Fruit fly (Drosophila melanogaster) whole organism, embryonic: ENCODE results near the gene CG7328.

Experiments
- Atf6 ChIP-seq: fragments of 200-800 bp; sonication (Bioruptor generic); IDR thresholded peaks from 2 replicates; pipeline ENCODE4 v1.3.6; 2022; ENCODE audit warnings: missing biosample characterization, missing genetic modification characterization
- Bgb ChIP-seq: fragments of 200-800 bp; sonication (Bioruptor generic); IDR thresholded peaks from 2 replicates; pipeline ENCODE4 v1.3.6; 2022; ENCODE audit warnings: missing biosample characterization, missing genetic modification characterization; ENCODE audit not compliant: partially characterized antibody
- Blimp-1 ChIP-seq: fragments of 200-800 bp; sonication (Bioruptor generic); optimal IDR thresholded peaks from 3 replicates; lab custom pipeline; 2018; ENCODE audit warnings: missing biosample characterization, missing genetic modification characterization, mild to moderate bottlenecking, moderate library complexity, missing genetic modification reagents
- CG10147 ChIP-seq: fragments of 200-800 bp; sonication (Bioruptor generic); optimal IDR thresholded peaks from 2 replicates; lab custom pipeline; 2019; ENCODE audit warnings: missing biosample characterization, mild to moderate bottlenecking, missing genetic modification characterization, moderate library complexity
- CG10543 ChIP-seq: fragments of 200-800 bp; sonication (Bioruptor generic); optimal IDR thresholded peaks from 3 replicates; lab custom pipeline; 2017; ENCODE audit warnings: missing biosample characterization, mild to moderate bottlenecking, missing genetic modification characterization, moderate library complexity
- CG11085 ChIP-seq: fragments of 200-800 bp; sonication (Bioruptor generic); IDR thresholded peaks from 2 replicates; pipeline ENCODE4 v1.3.6; 2022; ENCODE audit warnings: missing biosample characterization, missing genetic modification characterization
- CG14014 ChIP-seq: fragments of 200-800 bp; sonication (Bioruptor generic); IDR thresholded peaks from 2 replicates; pipeline ENCODE4 v1.3.6; 2022; ENCODE audit warnings: missing biosample characterization, missing genetic modification characterization
- CG18599 ChIP-seq: fragments of 200-800 bp; sonication (Bioruptor generic); optimal IDR thresholded peaks from 3 replicates; lab custom pipeline; 2017; ENCODE audit warnings: missing biosample characterization, missing genetic modification characterization, mild to moderate bottlenecking, moderate library complexity, missing genetic modification reagents
- CG2199 ChIP-seq: fragments of 200-800 bp; sonication (Bioruptor generic); IDR thresholded peaks from 3 replicates; pipeline ENCODE4 v1.3.6; 2022; ENCODE audit warnings: missing biosample characterization, missing genetic modification characterization
- CG30020 ChIP-seq: fragments of 200-800 bp; optimal IDR thresholded peaks from 2 replicates; lab custom pipeline; 2019; ENCODE audit warnings: missing biosample characterization, mild to moderate bottlenecking, missing genetic modification characterization, moderate library complexity
- CG32532 ChIP-seq: fragments of 200-800 bp; sonication (Bioruptor generic); IDR thresholded peaks from 2 replicates; pipeline ENCODE4 v1.3.6; 2022; ENCODE audit warnings: missing biosample characterization, missing genetic modification characterization
- CG34376 ChIP-seq: fragments of 200-800 bp; sonication (Bioruptor generic); optimal IDR thresholded peaks from 2 replicates; lab custom pipeline; 2018; ENCODE audit warnings: missing biosample characterization, mild to moderate bottlenecking, missing genetic modification characterization
- CG5180 ChIP-seq: fragments of 200-800 bp; sonication (Bioruptor generic); optimal IDR thresholded peaks from 3 replicates; lab custom pipeline; 2017; ENCODE audit warnings: missing biosample characterization, missing genetic modification characterization, mild to moderate bottlenecking, moderate library complexity, missing genetic modification reagents
- CG6854 ChIP-seq: fragments of 200-800 bp; sonication (Bioruptor generic); optimal IDR thresholded peaks from 3 replicates; lab custom pipeline; 2017; ENCODE audit warnings: missing biosample characterization, mild to moderate bottlenecking, missing genetic modification characterization
- CG9797 ChIP-seq: fragments of 200-800 bp; sonication (Bioruptor generic); optimal IDR thresholded peaks from 3 replicates; lab custom pipeline; 2018; ENCODE audit warnings: missing biosample characterization, mild to moderate bottlenecking, missing genetic modification characterization
- Deaf1 ChIP-seq: fragments of 200-800 bp; optimal IDR thresholded peaks from 3 replicates; lab custom pipeline; 2019; ENCODE audit warnings: missing biosample characterization, mild to moderate bottlenecking, missing genetic modification characterization, moderate library complexity
- Doc3 ChIP-seq: fragments of 200-800 bp; sonication (Bioruptor generic); IDR thresholded peaks from 3 replicates; pipeline ENCODE4 v1.3.6; 2022; ENCODE audit warnings: missing biosample characterization, missing genetic modification characterization; ENCODE audit not compliant: partially characterized antibody
- Ets65A ChIP-seq: fragments of 200-800 bp; sonication (Bioruptor generic); peaks from one replicate; lab custom pipeline; 2016; ENCODE audit warnings: missing biosample characterization, missing genetic modification characterization
- Fer1 ChIP-seq: fragments of 200-800 bp; sonication (Bioruptor generic); optimal IDR thresholded peaks from 2 replicates; lab custom pipeline; 2017; ENCODE audit warnings: missing biosample characterization, mild to moderate bottlenecking, missing genetic modification characterization
- Hand ChIP-seq: fragments of 200-800 bp; sonication (Bioruptor generic); optimal IDR thresholded peaks from 2 replicates; lab custom pipeline; 2017; ENCODE audit warnings: mild to moderate bottlenecking, missing biosample characterization, missing genetic modification reagents, missing genetic modification characterization
- Hmr ChIP-seq: fragments of 200-800 bp; sonication (Bioruptor generic); optimal IDR thresholded peaks from 3 replicates; lab custom pipeline; 2017; ENCODE audit warnings: mild to moderate bottlenecking, missing biosample characterization, missing genetic modification reagents, missing genetic modification characterization
- MBD-R2 ChIP-seq: fragments of 200-800 bp; sonication (Bioruptor generic); IDR thresholded peaks from 2 replicates; pipeline ENCODE4 v1.3.6; 2022; ENCODE audit warnings: missing biosample characterization, missing genetic modification characterization
- Med ChIP-seq: fragments of 200-800 bp; sonication (Bioruptor generic); peaks from one replicate; lab custom pipeline; 2016; ENCODE audit warnings: missing biosample characterization, missing genetic modification characterization, mild to moderate bottlenecking, inconsistent platforms, moderate library complexity
- Pdp1 ChIP-seq, 2 experiments: fragments of 200-800 bp; sonication (Bioruptor generic); optimal IDR thresholded peaks; 3 replicates each; lab custom pipeline; 2016; ENCODE audit warnings: missing biosample characterization in 2 of 2, missing genetic modification characterization in 2 of 2, mild to moderate bottlenecking in 1 of 2, moderate library complexity in 1 of 2
- Vsx1 ChIP-seq: fragments of 200-800 bp; sonication (Bioruptor generic); optimal IDR thresholded peaks from 2 replicates; lab custom pipeline; 2017; ENCODE audit warnings: missing biosample characterization, mild to moderate bottlenecking, missing genetic modification characterization, missing genetic modification reagents
- aop ChIP-seq: fragments of 200-800 bp; sonication (Bioruptor generic); IDR thresholded peaks from 2 replicates; pipeline ENCODE4 v1.3.6; 2022; ENCODE audit warnings: missing biosample characterization, missing genetic modification characterization
- bcd ChIP-seq: fragments of 200-800 bp; sonication (Bioruptor generic); optimal IDR thresholded peaks from 2 replicates; lab custom pipeline; 2017; ENCODE audit warnings: missing biosample characterization, mild to moderate bottlenecking, missing genetic modification characterization
- caup ChIP-seq: fragments of 200-800 bp; sonication (Bioruptor generic); optimal IDR thresholded peaks from 3 replicates; lab custom pipeline; 2017; ENCODE audit warnings: missing biosample characterization, mild to moderate bottlenecking, missing genetic modification characterization, moderate library complexity; ENCODE audit not compliant: severe bottlenecking
- ci ChIP-seq: fragments of 200-800 bp; sonication (Bioruptor generic); IDR thresholded peaks from 3 replicates; pipeline ENCODE4 v1.3.6; 2022; ENCODE audit warnings: missing biosample characterization, missing genetic modification characterization
- cwo ChIP-seq: fragments of 200-800 bp; sonication (Bioruptor generic); optimal IDR thresholded peaks from 3 replicates; lab custom pipeline; 2017; ENCODE audit warnings: missing biosample characterization, missing genetic modification characterization, mild to moderate bottlenecking, moderate library complexity, missing genetic modification reagents
- grn ChIP-seq: fragments of 200-800 bp; sonication (Bioruptor generic); optimal IDR thresholded peaks from 3 replicates; lab custom pipeline; 2017; ENCODE audit warnings: missing biosample characterization, missing genetic modification characterization
- gro ChIP-seq: fragments of 200-800 bp; sonication (Bioruptor generic); optimal IDR thresholded peaks from 2 replicates; lab custom pipeline; 2016; ENCODE audit warnings: missing biosample characterization, missing genetic modification characterization
- gsb ChIP-seq: fragments of 200-800 bp; sonication (Bioruptor generic); IDR thresholded peaks from 2 replicates; pipeline ENCODE4 v1.3.6; 2022; ENCODE audit warnings: missing biosample characterization, missing genetic modification characterization
- hkb ChIP-seq, 2 experiments: fragments of 200-800 bp in 1 of 2; fragments of >200 bp in 1 of 2; sonication (Bioruptor generic) in 1 of 2; IDR thresholded peaks in 1 of 2; optimal IDR thresholded peaks in 1 of 2; 2 replicates each; pipeline versions ENCODE4 v1.3.6 to Lab custom; 2017 to 2022; ENCODE audit warnings: missing biosample characterization in 1 of 2, missing genetic modification characterization in 1 of 2
- ken ChIP-seq: fragments of 200-800 bp; sonication (Bioruptor generic); IDR thresholded peaks from 3 replicates; pipeline ENCODE4 v1.3.6; 2022; ENCODE audit warnings: missing biosample characterization, missing genetic modification characterization
- knrl ChIP-seq: fragments of 200-800 bp; sonication (Bioruptor generic); IDR thresholded peaks from 3 replicates; pipeline ENCODE4 v1.3.6; 2022; ENCODE audit warnings: missing biosample characterization, missing genetic modification characterization; ENCODE audit not compliant: partially characterized antibody
- lab ChIP-seq: fragments of 200-800 bp; sonication (Bioruptor generic); optimal IDR thresholded peaks from 3 replicates; lab custom pipeline; 2017; ENCODE audit warnings: missing biosample characterization, missing genetic modification characterization, mild to moderate bottlenecking, moderate library complexity, missing genetic modification reagents
- lmd ChIP-seq: fragments of 200-800 bp; sonication (Bioruptor generic); IDR thresholded peaks from 2 replicates; pipeline ENCODE4 v1.3.6; 2022; ENCODE audit warnings: missing biosample characterization, missing genetic modification characterization
- mirr ChIP-seq: fragments of 200-800 bp; sonication (Bioruptor generic); optimal IDR thresholded peaks from 3 replicates; lab custom pipeline; 2018; ENCODE audit warnings: missing biosample characterization, mild to moderate bottlenecking, missing genetic modification characterization
- run ChIP-seq: fragments of 200-800 bp; sonication (Bioruptor generic); optimal IDR thresholded peaks from 3 replicates; lab custom pipeline; 2018; ENCODE audit warnings: missing biosample characterization, mild to moderate bottlenecking, missing genetic modification characterization
- scrt ChIP-seq: fragments of 200-800 bp; sonication (Bioruptor generic); optimal IDR thresholded peaks from 2 replicates; lab custom pipeline; 2018; ENCODE audit warnings: missing biosample characterization, mild to moderate bottlenecking, missing genetic modification characterization, moderate library complexity
- sd ChIP-seq: fragments of 200-800 bp; sonication (Bioruptor generic); optimal IDR thresholded peaks from 3 replicates; lab custom pipeline; 2018; ENCODE audit warnings: missing biosample characterization, mild to moderate bottlenecking, missing genetic modification characterization, moderate library complexity
- sens ChIP-seq: fragments of 200-800 bp; sonication (Bioruptor generic); peaks from one replicate; lab custom pipeline; 2016; ENCODE audit warnings: missing biosample characterization, missing genetic modification characterization
- sima ChIP-seq: fragments of 200-800 bp; sonication (Bioruptor generic); optimal IDR thresholded peaks from 2 replicates; lab custom pipeline; 2016; ENCODE audit warnings: missing biosample characterization, missing genetic modification characterization
- so ChIP-seq: fragments of 200-800 bp; sonication (Bioruptor generic); IDR thresholded peaks from 3 replicates; pipeline ENCODE4 v1.3.6; 2022; ENCODE audit warnings: missing biosample characterization, missing genetic modification characterization
- sug ChIP-seq: fragments of 200-800 bp; optimal IDR thresholded peaks from 2 replicates; lab custom pipeline; 2019; ENCODE audit warnings: missing biosample characterization, mild to moderate bottlenecking, missing genetic modification characterization, moderate library complexity
- tin ChIP-seq: fragments of 200-800 bp; sonication (Bioruptor generic); optimal IDR thresholded peaks from 3 replicates; lab custom pipeline; 2016; ENCODE audit warnings: missing biosample characterization, missing genetic modification characterization

The CG7328 gene

DNA sequence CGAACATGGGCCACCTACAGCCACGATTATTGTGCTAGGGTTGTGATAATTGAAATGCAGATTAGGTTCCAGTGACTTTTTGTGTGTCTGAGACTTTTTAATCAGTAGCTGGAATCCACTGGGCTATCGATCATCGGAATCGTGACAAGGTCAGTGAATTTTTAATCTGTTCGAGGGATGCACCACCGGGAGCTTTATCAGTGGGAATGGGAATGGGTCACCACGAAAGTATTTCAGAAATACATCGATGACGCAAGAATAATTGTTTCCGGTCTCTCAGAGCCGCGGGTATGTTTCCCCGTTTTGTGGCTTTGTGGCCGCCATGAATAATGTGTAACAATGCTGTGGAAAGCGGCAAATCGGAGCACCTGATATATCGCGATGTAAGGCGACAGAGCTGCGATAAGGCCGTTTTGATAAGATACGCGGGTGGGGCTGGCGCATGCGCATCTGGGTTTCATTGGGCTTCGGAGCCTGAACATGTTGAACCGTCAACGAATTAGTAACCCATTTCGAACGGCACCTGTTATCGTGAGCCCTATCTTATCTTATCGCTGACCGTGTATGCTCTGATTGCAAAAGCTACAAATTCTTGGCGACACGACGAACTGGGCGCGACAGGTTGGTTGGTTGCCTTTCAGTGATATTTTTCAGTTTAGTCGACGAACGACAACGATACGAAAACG is 47.6 kb upstream of the CG7328 start, which contains the start of gene Ssk (continued):
- TF ChIP-seq CG30020 (tag; lab: Kevin White, UChicago) (no peak), so (GFP tag; lab: Robert Waterston, UW) (peak; percentile 36; the same call in 1 of the 3 replicates), ci (GFP tag; lab: Robert Waterston, UW) (peak; percentile 45), Blimp-1 (GFP tag; lab: Kevin White, UChicago) (no peak), CG11085 (peak; percentile 61; the same call in 1 of the 2 replicates), grn (GFP tag; lab: Kevin White, UChicago) (peak; percentile 98), CG10543 (GFP tag; lab: Kevin White, UChicago) (peak; percentile 90), gsb (GFP tag; lab: Robert Waterston, UW) (peak; percentile 30; the same call in 1 of the 2 replicates), aop (peak; percentile 12; the same call in 1 of the 2 replicates), sd (tag; lab: Kevin White, UChicago) (peak; percentile 90), MBD-R2 (0 out of 2 replicates have a peak, but pooled peaks have one; percentile 9), Ets65A (GFP tag; lab: Kevin White, UChicago) (peak; percentile 16), CG32532 (GFP tag; lab: Robert Waterston, UW) (peak; percentile 45; the same call in 1 of the 2 replicates), CG2199 (GFP tag; lab: Robert Waterston, UW) (0 out of 3 replicates have a peak, but pooled peaks have one; percentile 44), Pdp1 (GFP tag; optimal IDR thresholded peaks at IDR 0.05; lab: Kevin White, UChicago) (peak in 1 of 2 experiments; percentile 90), CG6854 (GFP tag; lab: Kevin White, UChicago) (peak; percentile 45), CG34376 (GFP tag; lab: Kevin White, UChicago) (peak; percentile 82), bcd (no peak), lab (GFP tag; lab: Kevin White, UChicago) (peak; percentile 52), tin (GFP tag; lab: Kevin White, UChicago) (no peak), CG10147 (peak; percentile 12), Med (peak; percentile 30), knrl (GFP tag; lab: Robert Waterston, UW) (no peak), Fer1 (GFP tag; lab: Kevin White, UChicago) (peak; percentile 43), sens (GFP tag; lab: Kevin White, UChicago) (peak; percentile 28), CG18599 (GFP tag; lab: Kevin White, UChicago) (peak; percentile 34), Hand (GFP tag; lab: Kevin White, UChicago) (peak; percentile 6), Atf6 (GFP tag; lab: Robert Waterston, UW) (peak; percentile 73; the same call in 1 of the 2 replicates), CG14014 (GFP tag; lab: Robert Waterston, UW) (0 out of 2 replicates have a peak, but pooled peaks have one; percentile 39), run (tag; lab: Kevin White, UChicago) (no peak), mirr (peak; percentile 82), Hmr (GFP tag; lab: Kevin White, UChicago) (peak; percentile 54), cwo (GFP tag; lab: Kevin White, UChicago) (peak; percentile 11), hkb (optimal IDR thresholded peaks at IDR 0.05; lab: Kevin White, UChicago) (no peak), hkb (GFP tag; IDR thresholded peaks at IDR 0.05; lab: Robert Waterston, UW) (0 out of 2 replicates have a peak, but pooled peaks have one; percentile 27), sima (GFP tag; lab: Kevin White, UChicago) (no peak), CG5180 (GFP tag; lab: Kevin White, UChicago) (peak; percentile 7), CG9797 (GFP tag; lab: Kevin White, UChicago) (no peak), Bgb (GFP tag; lab: Robert Waterston, UW) (peak; percentile 37; the same call in 1 of the 2 replicates), Doc3 (no peak), gro (peak; percentile 43), ken (GFP tag; lab: Robert Waterston, UW) (0 out of 3 replicates have a peak, but pooled peaks have one; percentile 22), scrt (GFP tag; lab: Kevin White, UChicago) (peak; percentile 27), Deaf1 (tag; lab: Kevin White, UChicago) (peak; percentile 60), lmd (GFP tag; lab: Robert Waterston, UW) (no peak), Vsx1 (no peak), sug (tag; lab: Kevin White, UChicago) (peak; percentile 81), caup (GFP tag; lab: Kevin White, UChicago) (peak; percentile 31)
